Worm (Caenorhabditis elegans) whole organism, mixed stage, embryonic: ENCODE results near the gene F54D11.4.

Source experiments
- ces-1 ChIP-seq: fragments of 150-350 bp; optimal IDR thresholded peaks from 2 replicates; lab custom pipeline; 2014; ENCODE audit warnings: missing biosample characterization, missing genetic modification reagents, missing genetic modification characterization
- lin-13 ChIP-seq: fragments of 150-350 bp; optimal IDR thresholded peaks from 2 replicates; lab custom pipeline; 2014; ENCODE audit warnings: missing biosample characterization, missing genetic modification characterization
- lsy-2 ChIP-seq: fragments of 150-350 bp; optimal IDR thresholded peaks from 2 replicates; lab custom pipeline; 2014; ENCODE audit warnings: missing biosample characterization, missing genetic modification characterization
- mep-1 ChIP-seq: fragments of 150-350 bp; optimal IDR thresholded peaks from 2 replicates; lab custom pipeline; 2017; ENCODE audit warnings: missing biosample characterization, missing genetic modification reagents, missing genetic modification characterization, inconsistent platforms
- nhr-237 ChIP-seq: fragments of 150-350 bp; optimal IDR thresholded peaks from 2 replicates; lab custom pipeline; 2014; ENCODE audit warnings: missing biosample characterization, missing genetic modification characterization
- nhr-76 ChIP-seq: sonication (generic microtip); optimal IDR thresholded peaks from 2 replicates; lab custom pipeline; 2017; ENCODE audit warnings: missing biosample characterization, missing genetic modification characterization
- pha-4 ChIP-seq: fragments of 150-350 bp; optimal IDR thresholded peaks from 2 replicates; lab custom pipeline; 2018; ENCODE audit warnings: missing biosample characterization, missing genetic modification reagents, missing genetic modification characterization
- sem-2 ChIP-seq: fragments of 200-800 bp; sonication (Bioruptor generic); optimal IDR thresholded peaks from 2 replicates; lab custom pipeline; 2018; ENCODE audit warnings: mild to moderate bottlenecking, missing genetic modification characterization, missing compliant biosample characterization
- snpc-4 ChIP-seq: fragments of 150-350 bp; optimal IDR thresholded peaks from 2 replicates; lab custom pipeline; 2014; ENCODE audit warnings: missing biosample characterization, missing genetic modification characterization
- sptf-1 ChIP-seq: sonication (generic microtip); optimal IDR thresholded peaks from 2 replicates; lab custom pipeline; 2017; ENCODE audit warnings: mild to moderate bottlenecking, missing genetic modification characterization, moderate library complexity, missing compliant biosample characterization
- tbx-8 ChIP-seq: fragments of 200-800 bp; sonication (Bioruptor generic); optimal IDR thresholded peaks from 2 replicates; lab custom pipeline; 2018; ENCODE audit warnings: mild to moderate bottlenecking, missing genetic modification characterization, moderate library complexity, missing compliant biosample characterization
- unc-39 ChIP-seq: fragments of 150-350 bp; optimal IDR thresholded peaks from 2 replicates; lab custom pipeline; 2014; ENCODE audit warnings: missing biosample characterization, missing genetic modification characterization
- unc-62 ChIP-seq: fragments of 150-350 bp; optimal IDR thresholded peaks from 2 replicates; lab custom pipeline; 2014; ENCODE audit warnings: missing biosample characterization, missing genetic modification reagents, missing genetic modification characterization
- ztf-11 ChIP-seq: fragments of 150-350 bp; optimal IDR thresholded peaks from 2 replicates; lab custom pipeline; 2014; ENCODE audit warnings: missing biosample characterization, missing genetic modification characterization

DNA sequence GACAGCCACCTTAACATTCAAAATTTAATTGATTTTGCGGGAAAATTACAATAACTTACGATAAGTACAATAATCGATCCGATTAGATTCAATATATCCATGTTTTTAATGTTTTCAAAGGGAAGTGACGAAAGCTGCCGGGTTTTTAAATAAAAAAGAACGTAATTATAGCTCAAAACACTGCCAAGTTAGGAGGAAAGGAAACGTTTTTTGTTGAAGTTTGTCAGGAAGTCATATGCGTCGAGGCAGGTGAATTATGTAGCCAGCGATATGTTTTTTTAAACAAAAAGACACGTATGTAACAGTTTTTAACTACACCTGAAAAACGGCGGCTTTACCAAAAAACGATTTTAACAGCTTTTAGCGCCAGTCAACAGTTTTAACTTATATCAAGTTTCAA is 49.7 kb downstream of the F54D11.4 start, which contains the start of gene srx-73:
- TF ChIP-seq unc-62 (GFP tag; lab: Kevin White, UChicago) (no peak), mep-1 (tag; lab: Kevin White, UChicago) (no peak), ztf-11 (tag; lab: Kevin White, UChicago) (no peak), unc-39 (tag; lab: Kevin White, UChicago) (no peak), snpc-4 (no peak), ces-1 (GFP tag; lab: Kevin White, UChicago) (no peak), tbx-8 (GFP tag; lab: Kevin White, UChicago) (no peak), pha-4 (tag; lab: Kevin White, UChicago) (no peak), lin-13 (tag; lab: Kevin White, UChicago) (no peak), nhr-237 (no peak), sptf-1 (no peak), sem-2 (GFP tag; lab: Kevin White, UChicago) (no peak), nhr-76 (tag; lab: Kevin White, UChicago) (no peak), lsy-2 (tag; lab: Kevin White, UChicago) (no peak)
